Worm (Caenorhabditis elegans) whole organism, L4 larva: ENCODE data around the gene mig-10.

Source experiments
- F26F4.8 ChIP-seq: fragments of 200-800 bp; sonication (Bioruptor generic); conservative IDR thresholded peaks from 2 replicates; pipeline ENCODE4 v1.3.6; 2022; ENCODE audit warnings: missing genetic modification characterization, missing compliant biosample characterization
- Y105C5A.15 ChIP-seq: fragments of 200-800 bp; sonication (Bioruptor generic); IDR thresholded peaks from 2 replicates; pipeline ENCODE4 v1.3.6; 2022; ENCODE audit warnings: missing genetic modification characterization, missing compliant biosample characterization
- Y48G9A.11 ChIP-seq: fragments of 200-800 bp; sonication (Bioruptor generic); IDR thresholded peaks from 2 replicates; pipeline ENCODE4 v1.3.6; 2022; ENCODE audit warnings: missing genetic modification reagents, missing genetic modification characterization, missing compliant biosample characterization
- ZK546.5 ChIP-seq, 2 experiments: sonication (generic microtip); optimal IDR thresholded peaks; 2 replicates each; lab custom pipeline; 2017; ENCODE audit warnings: missing biosample characterization in 2 of 2, missing genetic modification characterization in 2 of 2
- aha-1 ChIP-seq: fragments of 150-350 bp; peaks from one replicate; lab custom pipeline; 2014; ENCODE audit warnings: missing biosample characterization, missing genetic modification characterization
- arid-1 ChIP-seq: fragments of 200-800 bp; sonication (Bioruptor generic); conservative IDR thresholded peaks from 2 replicates; pipeline ENCODE4 v1.3.6; 2022; ENCODE audit warnings: missing genetic modification reagents, missing genetic modification characterization, missing compliant biosample characterization
- ceh-32 ChIP-seq: sonication (generic microtip); optimal IDR thresholded peaks from 2 replicates; lab custom pipeline; 2016; ENCODE audit warnings: mild to moderate bottlenecking, missing genetic modification characterization, missing compliant biosample characterization; ENCODE audit not compliant: poor library complexity
- daf-12 ChIP-seq: fragments of 150-350 bp; optimal IDR thresholded peaks from 2 replicates; lab custom pipeline; 2014; ENCODE audit warnings: missing biosample characterization, missing genetic modification reagents, missing genetic modification characterization
- dmd-6 ChIP-seq: fragments of 200-800 bp; sonication (Bioruptor generic); IDR thresholded peaks from 2 replicates; pipeline ENCODE4 v1.3.6; 2022; ENCODE audit warnings: missing genetic modification reagents, missing genetic modification characterization, missing compliant biosample characterization
- dpl-1 ChIP-seq: fragments of 150-350 bp; optimal IDR thresholded peaks from 2 replicates; lab custom pipeline; 2014; ENCODE audit warnings: missing biosample characterization, missing genetic modification reagents, missing genetic modification characterization
- gei-8 ChIP-seq: fragments of 200-800 bp; sonication (Bioruptor generic); optimal IDR thresholded peaks from 2 replicates; lab custom pipeline; 2018; ENCODE audit warnings: mild to moderate bottlenecking, missing genetic modification characterization, missing compliant biosample characterization
- hif-1 ChIP-seq, 2 experiments: sonication (generic microtip); optimal IDR thresholded peaks; 2 replicates each; lab custom pipeline; 2016 to 2017; ENCODE audit warnings: missing compliant biosample characterization in 2 of 2, missing genetic modification characterization in 2 of 2, missing genetic modification reagents in 2 of 2, missing genotype in 2 of 2, mild to moderate bottlenecking in 1 of 2
- hlh-30 ChIP-seq: sonication (generic microtip); optimal IDR thresholded peaks from 2 replicates; lab custom pipeline; 2017; ENCODE audit warnings: antibody characterized with exemption, mild to moderate bottlenecking, missing genetic modification characterization, missing compliant biosample characterization; ENCODE audit not compliant: insufficient read depth
- jun-1 ChIP-seq: fragments of 150-350 bp; optimal IDR thresholded peaks from 2 replicates; lab custom pipeline; 2014; ENCODE audit warnings: missing biosample characterization, missing genetic modification reagents, missing genetic modification characterization
- lin-13 ChIP-seq: fragments of 150-350 bp; optimal IDR thresholded peaks from 2 replicates; lab custom pipeline; 2014; ENCODE audit warnings: missing biosample characterization, missing genetic modification reagents, missing genetic modification characterization
- lin-15B ChIP-seq: fragments of 150-350 bp; sonication (generic microtip); optimal IDR thresholded peaks from 3 replicates; lab custom pipeline; 2014; ENCODE audit warnings: missing biosample characterization, missing genetic modification characterization
- lin-38 ChIP-seq: fragments of 200-800 bp; sonication (Bioruptor generic); IDR thresholded peaks from 2 replicates; pipeline ENCODE4 v1.3.6; 2022; ENCODE audit warnings: missing genetic modification reagents, missing genetic modification characterization, missing compliant biosample characterization
- lir-3 ChIP-seq: sonication (generic microtip); optimal IDR thresholded peaks from 2 replicates; lab custom pipeline; 2016; ENCODE audit warnings: mild to moderate bottlenecking, missing genetic modification characterization, missing compliant biosample characterization
- lsy-2 ChIP-seq, 2 experiments: fragments of 150-350 bp in 1 of 2; sonication (generic microtip) in 1 of 2; optimal IDR thresholded peaks; 2 replicates each; lab custom pipeline; 2014 to 2017; ENCODE audit warnings: missing biosample characterization in 2 of 2, missing genetic modification characterization in 2 of 2
- madf-5 ChIP-seq, 2 experiments: fragments of 200-800 bp; sonication (Bioruptor generic); IDR thresholded peaks; 2 replicates each; pipeline ENCODE4 v1.3.6; 2022; ENCODE audit warnings: missing compliant biosample characterization in 2 of 2, missing genetic modification characterization in 2 of 2
- mdl-1 ChIP-seq, 2 experiments: fragments of 150-350 bp in 1 of 2; sonication (generic microtip) in 1 of 2; optimal IDR thresholded peaks; 2 replicates each; lab custom pipeline; 2014 to 2017; ENCODE audit warnings: missing biosample characterization in 2 of 2, missing genetic modification characterization in 2 of 2
- mes-2 ChIP-seq: sonication (generic microtip); optimal IDR thresholded peaks from 2 replicates; lab custom pipeline; 2016; ENCODE audit warnings: missing genotype, mild to moderate bottlenecking, missing genetic modification characterization, missing compliant biosample characterization; ENCODE audit not compliant: poor library complexity, severe bottlenecking
- mxl-3 ChIP-seq: fragments of 200-800 bp; sonication (Bioruptor generic); optimal IDR thresholded peaks from 2 replicates; lab custom pipeline; 2018; ENCODE audit warnings: mild to moderate bottlenecking, missing genetic modification characterization, missing compliant biosample characterization
- nhr-237 ChIP-seq: sonication (generic microtip); optimal IDR thresholded peaks from 2 replicates; lab custom pipeline; 2017; ENCODE audit warnings: missing biosample characterization, missing genetic modification characterization
- nhr-25 ChIP-seq: sonication (generic microtip); optimal IDR thresholded peaks from 2 replicates; lab custom pipeline; 2017; ENCODE audit warnings: missing genetic modification characterization, mild to moderate bottlenecking, missing compliant biosample characterization, antibody characterized with exemption, moderate library complexity, borderline replicate concordance; ENCODE audit not compliant: insufficient read depth
- nhr-41 ChIP-seq: fragments of 200-800 bp; sonication (Bioruptor generic); IDR thresholded peaks from 2 replicates; pipeline ENCODE4 v1.3.6; 2022; ENCODE audit warnings: missing genetic modification reagents, missing genetic modification characterization, missing compliant biosample characterization
- nhr-6 ChIP-seq: fragments of 150-350 bp; optimal IDR thresholded peaks from 2 replicates; lab custom pipeline; 2014; ENCODE audit warnings: missing biosample characterization, missing genetic modification characterization
- nhr-77 ChIP-seq: fragments of 150-350 bp; optimal IDR thresholded peaks from 2 replicates; lab custom pipeline; 2014; ENCODE audit warnings: missing biosample characterization, missing genetic modification characterization
- pha-4 ChIP-seq, 2 experiments: fragments of 150-350 bp in 1 of 2; fragments of 200-800 bp in 1 of 2; sonication (Bioruptor generic) in 1 of 2; IDR thresholded peaks in 1 of 2; optimal IDR thresholded peaks in 1 of 2; 2 replicates each; pipeline versions ENCODE4 v1.3.6 to Lab custom; 2014 to 2022; ENCODE audit warnings: missing genetic modification characterization in 2 of 2, missing genetic modification reagents in 2 of 2, missing biosample characterization in 1 of 2, missing compliant biosample characterization in 1 of 2
- set-16 ChIP-seq: fragments of 200-800 bp; sonication (Bioruptor generic); IDR thresholded peaks from 2 replicates; pipeline ENCODE4 v1.3.6; 2022; ENCODE audit warnings: missing genetic modification reagents, missing genetic modification characterization, missing compliant biosample characterization
- tag-97 ChIP-seq: fragments of 200-800 bp; sonication (Bioruptor generic); IDR thresholded peaks from 2 replicates; pipeline ENCODE4 v1.3.6; 2022; ENCODE audit warnings: missing genetic modification characterization, missing compliant biosample characterization
- unc-130 ChIP-seq: sonication (generic microtip); optimal IDR thresholded peaks from 2 replicates; lab custom pipeline; 2016; ENCODE audit warnings: missing genetic modification reagents, missing genetic modification characterization, missing compliant biosample characterization
- vab-7 ChIP-seq: fragments of 200-800 bp; sonication (Bioruptor generic); IDR thresholded peaks from 2 replicates; pipeline ENCODE4 v1.3.6; 2022; ENCODE audit warnings: missing genetic modification reagents, missing genetic modification characterization, missing compliant biosample characterization
- zag-1 ChIP-seq: fragments of 150-350 bp; optimal IDR thresholded peaks from 2 replicates; lab custom pipeline; 2014; ENCODE audit warnings: missing biosample characterization, missing genetic modification characterization
- zfp-3 ChIP-seq: fragments of 200-800 bp; sonication (Bioruptor generic); conservative IDR thresholded peaks from 2 replicates; pipeline ENCODE4 v1.3.6; 2022; ENCODE audit warnings: missing genetic modification reagents, missing genetic modification characterization, missing compliant biosample characterization
- zip-11 ChIP-seq: fragments of 200-800 bp; sonication (Bioruptor generic); IDR thresholded peaks from 2 replicates; pipeline ENCODE4 v1.3.6; 2022; ENCODE audit warnings: missing genetic modification characterization, missing compliant biosample characterization
- zip-2 ChIP-seq: fragments of 150-350 bp; optimal IDR thresholded peaks from 2 replicates; lab custom pipeline; 2014; ENCODE audit warnings: missing biosample characterization, missing genetic modification characterization
- ztf-11 ChIP-seq: fragments of 150-350 bp; optimal IDR thresholded peaks from 2 replicates; lab custom pipeline; 2014; ENCODE audit warnings: missing biosample characterization, missing genetic modification characterization

Gene mig-10

DNA sequence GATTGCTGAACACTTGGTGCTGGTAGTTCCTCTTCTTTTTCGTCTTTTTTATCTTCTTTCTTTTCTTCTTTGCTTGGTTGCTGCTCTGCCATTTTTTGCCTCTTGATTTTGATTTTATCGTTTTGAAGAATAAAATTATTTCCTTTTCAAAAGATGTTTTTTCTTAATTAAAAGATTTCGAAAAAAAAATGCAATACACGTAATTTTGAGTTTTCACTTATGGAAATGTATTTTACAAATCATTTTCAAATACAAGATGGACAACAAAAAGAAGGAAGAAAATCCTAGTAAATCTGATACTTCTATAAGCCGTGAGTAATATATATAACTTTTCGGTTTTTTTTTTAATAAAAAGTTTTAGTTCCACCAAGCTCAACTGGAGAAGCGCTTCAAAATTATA is 29.5 kb upstream of the mig-10 start, which contains the start of the genes C02F5.10 and C02F5.2:
TSS of gene C02F5.10 (minus strand) at position 101 of the 400 bp plus-strand sequence.
TSS of gene C02F5.2 (plus strand) at position 239 of the 400 bp plus-strand sequence.
- TF ChIP-seq ZK546.5 (tag; optimal IDR thresholded peaks at IDR 0.05; lab: Kevin White, UChicago): no peak
- TF ChIP-seq Y105C5A.15: no peak
- no peak for TF ChIP-seq lsy-2 (tag; optimal IDR thresholded peaks at IDR 0.05; lab: Kevin White, UChicago)
- no peak for TF ChIP-seq aha-1 (tag; lab: Kevin White, UChicago)
- no peak for TF ChIP-seq daf-12 (tag; lab: Kevin White, UChicago)
- TF ChIP-seq madf-5 (GFP tag; IDR thresholded peaks at IDR 0.05; lab: Robert Waterston, UW): no peak
- no peak for TF ChIP-seq mdl-1 (tag; optimal IDR thresholded peaks at IDR 0.05; lab: Kevin White, UChicago)
- no peak for TF ChIP-seq nhr-6 (tag; lab: Kevin White, UChicago)
- TF ChIP-seq, all 104 proteins: peak for 0

DNA sequence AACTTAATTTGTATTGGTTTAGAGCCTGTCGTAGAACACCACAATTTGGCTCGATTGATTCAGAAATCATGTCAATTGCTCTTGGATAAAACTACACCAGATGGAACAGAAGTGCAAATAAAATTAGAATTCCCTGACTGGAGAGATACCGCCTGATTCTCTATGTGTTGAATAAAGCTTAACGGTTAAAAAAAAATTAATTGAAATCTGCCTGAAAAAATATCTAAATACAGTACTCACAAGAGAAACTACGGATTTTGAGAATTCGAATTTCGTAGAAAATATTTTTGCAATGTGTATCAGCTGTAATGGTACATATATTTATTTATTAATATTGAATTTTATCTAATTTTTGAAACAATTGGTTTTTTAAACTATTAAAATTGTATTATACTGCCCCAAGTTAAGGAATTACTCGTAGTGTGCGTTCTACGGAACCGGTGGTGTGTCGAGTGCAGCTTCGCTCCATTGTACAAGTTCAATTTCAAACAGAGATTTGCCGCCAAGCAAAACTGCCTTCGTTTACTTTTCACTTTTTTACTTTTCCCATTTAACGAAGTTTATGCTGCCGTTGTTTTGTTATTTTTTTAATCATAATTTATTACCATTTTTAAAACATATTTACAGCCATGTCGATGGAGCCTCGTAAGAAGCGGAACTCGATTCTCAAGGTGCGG is 28.8 kb upstream of the mig-10 start, which contains the start of gene knl-1:
TSS of gene knl-1 (plus strand) at position 626 of the 677 bp plus-strand sequence.
- TF ChIP-seq Y48G9A.11 (GFP tag; lab: Robert Waterston, UW): peak; percentile 48; the same call in 1 of the 2 replicates
- peak; percentile 75 for TF ChIP-seq dpl-1
- peak; percentile 88 for TF ChIP-seq mes-2 (tag; lab: Kevin White, UChicago)
- peak; percentile 84 for TF ChIP-seq aha-1 (tag; lab: Kevin White, UChicago)
- TF ChIP-seq ztf-11: no peak
- TF ChIP-seq lin-38 (GFP tag; lab: Robert Waterston, UW): peak; percentile 94
- TF ChIP-seq mxl-3 (GFP tag; lab: Kevin White, UChicago): no peak
- TF ChIP-seq unc-130 (GFP tag; lab: Kevin White, UChicago): peak; percentile 97
- TF ChIP-seq lin-13: peak; percentile 69
- TF ChIP-seq vab-7 (GFP tag; lab: Robert Waterston, UW): peak; percentile 34; the same call in 1 of the 2 replicates
- no peak for TF ChIP-seq zag-1
- TF ChIP-seq nhr-25 (tag; lab: Kevin White, UChicago): peak; percentile 19
- TF ChIP-seq arid-1 (GFP tag; lab: Robert Waterston, UW): no peak
- peak in 1 of 2 experiments; percentile 69 for TF ChIP-seq hif-1 (tag; optimal IDR thresholded peaks at IDR 0.05; lab: Kevin White, UChicago)
- no peak for TF ChIP-seq dmd-6 (GFP tag; lab: Robert Waterston, UW)
- no peak for TF ChIP-seq pha-4 (GFP tag; IDR thresholded peaks at IDR 0.05; lab: Robert Waterston, UW)
- peak; percentile 85 for TF ChIP-seq pha-4 (tag; optimal IDR thresholded peaks at IDR 0.05; lab: Kevin White, UChicago)
- peak; percentile 14 for TF ChIP-seq nhr-77 (tag; lab: Kevin White, UChicago)

DNA sequence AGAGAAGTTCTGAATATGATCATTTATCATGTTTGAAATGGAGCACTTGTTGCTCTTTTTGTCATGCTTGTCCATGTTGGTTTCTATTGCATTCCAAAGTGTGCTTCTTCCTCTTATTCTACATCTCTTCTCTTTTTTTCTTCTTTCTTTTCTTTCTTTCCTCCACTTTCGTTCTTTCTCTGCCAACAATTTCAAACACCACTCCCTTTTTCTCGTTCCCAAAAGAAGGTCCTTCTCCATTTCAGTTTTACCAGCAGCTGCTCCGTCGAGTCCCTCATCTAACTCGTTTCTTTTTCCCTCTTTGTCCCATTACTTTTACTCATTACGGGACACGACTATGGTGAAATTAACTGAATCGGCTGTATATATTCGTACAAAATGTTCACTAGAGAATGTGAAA is 24.0 kb upstream of the mig-10 start, which contains the start of gene F09G8.5:
TSS of gene F09G8.5 (plus strand) at position 38 of the 400 bp plus-strand sequence.
- TF ChIP-seq Y105C5A.15: no peak
- no peak for TF ChIP-seq madf-5 (GFP tag; IDR thresholded peaks at IDR 0.05; lab: Robert Waterston, UW)
- no peak for TF ChIP-seq hlh-30
- TF ChIP-seq Y48G9A.11 (GFP tag; lab: Robert Waterston, UW): no peak
- TF ChIP-seq tag-97: no peak
- TF ChIP-seq set-16 (GFP tag; lab: Robert Waterston, UW): no peak
- no peak for TF ChIP-seq nhr-41
- no peak for TF ChIP-seq mxl-3 (GFP tag; lab: Kevin White, UChicago)
- TF ChIP-seq lin-15B: no peak
- no peak for TF ChIP-seq gei-8 (GFP tag; lab: Kevin White, UChicago)
- TF ChIP-seq zfp-3: no peak
- no peak for TF ChIP-seq ceh-32 (tag; lab: Kevin White, UChicago)
- TF ChIP-seq zip-11 (GFP tag; lab: Robert Waterston, UW): no peak
- no peak for TF ChIP-seq zip-2 (tag; lab: Kevin White, UChicago)
- no peak for TF ChIP-seq jun-1
- TF ChIP-seq F26F4.8 (GFP tag; lab: Robert Waterston, UW): no peak
- TF ChIP-seq nhr-237: no peak
- TF ChIP-seq lir-3 (tag; lab: Kevin White, UChicago): no peak
